Fruit fly (Drosophila melanogaster) S2 (cell line): ENCODE data around the gene CG3708.

ENCODE experiments used
- CG8478 ChIP-seq: fragments of >200 bp; optimal IDR thresholded peaks from 2 replicates; lab custom pipeline; 2018
- CTCF ChIP-seq, 2 experiments: fragments of >200 bp; optimal IDR thresholded peaks; 2 replicates each; lab custom pipeline; 2018

dm6 chrX:951800-952199 is 21.9 kb upstream of the CG3708 start, which contains the start of gene CG3690:
- no peak for TF ChIP-seq CG8478
- no peak for TF ChIP-seq CTCF (optimal IDR thresholded peaks at IDR 0.05; lab: Kevin White, UChicago)
